In the genomic region with DNA sequence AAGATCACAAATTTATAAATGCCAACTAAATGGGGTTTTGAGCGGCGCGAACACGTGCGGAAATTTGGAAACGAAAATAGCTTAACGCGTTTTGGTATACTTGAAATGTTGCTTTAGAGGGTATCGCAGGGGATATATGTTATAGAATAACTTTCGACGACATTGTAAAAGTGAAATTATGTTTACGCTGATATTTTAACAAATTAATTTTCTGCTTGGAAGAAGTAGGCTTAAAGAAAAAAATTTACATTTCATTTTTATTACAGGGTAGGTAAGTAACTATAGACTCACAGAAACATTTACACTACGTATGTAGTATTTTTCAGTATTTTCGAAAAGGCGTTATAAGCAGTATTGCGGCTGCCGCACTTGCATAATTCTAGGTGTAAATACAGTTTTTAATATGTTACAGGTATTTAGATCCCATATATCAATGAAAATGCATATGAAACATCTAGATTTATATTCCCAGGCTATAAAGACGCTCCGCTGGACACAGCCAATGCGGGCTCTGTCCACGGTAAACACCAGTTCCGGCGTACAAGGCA, we compare ENCODE assay signal across 6 fruit fly cellular contexts.
TF ChIP-seq lines count a peak whose summit lies in the region.

A gene (minus strand): TSS at position 80 of the 548 bp plus-strand sequence.
A gene (plus strand): TSS at position 337 of the 548 bp plus-strand sequence.

- TF ChIP-seq CTCF in whole organism, embryonic (GFP tag; optimal IDR thresholded peaks at IDR 0.05; lab: Kevin White, UChicago), result peak; percentile 82

TF ChIP-seq in whole organism, 6 proteins besides CTCF, POLR2A, EP300 and RAD21:
- no peak for TF ChIP-seq CG8478 (optimal IDR thresholded peaks at IDR 0.05; lab: Kevin White, UChicago)
- TF ChIP-seq pan (optimal IDR thresholded peaks at IDR 0.05; lab: Kevin White, UChicago), result peak; percentile 98

TF ChIP-seq in whole organism, adult, 20 proteins besides CTCF, POLR2A, EP300 and RAD21 (continues in another document):
- peak; percentile 100 for TF ChIP-seq toe (GFP tag; optimal IDR thresholded peaks at IDR 0.05; lab: Kevin White, UChicago)
- TF ChIP-seq CG33017 (tag; optimal IDR thresholded peaks at IDR 0.05; lab: Kevin White, UChicago), result peak; percentile 100
- peak; percentile 100 for TF ChIP-seq CG7101 (tag; optimal IDR thresholded peaks at IDR 0.05; lab: Kevin White, UChicago)
- no peak for TF ChIP-seq cnc (optimal IDR thresholded peaks at IDR 0.05; lab: Kevin White, UChicago)
- peak; percentile 89 for TF ChIP-seq cic (GFP tag; optimal IDR thresholded peaks at IDR 0.05; lab: Kevin White, UChicago)
- peak; percentile 99 for TF ChIP-seq Clk (GFP tag; optimal IDR thresholded peaks at IDR 0.05; lab: Kevin White, UChicago)
- TF ChIP-seq CG7045 (GFP tag; optimal IDR thresholded peaks at IDR 0.05; lab: Kevin White, UChicago), result peak; percentile 100
- TF ChIP-seq CG14711 (tag; optimal IDR thresholded peaks at IDR 0.05; lab: Kevin White, UChicago), result peak; percentile 99
- TF ChIP-seq Crg-1 (GFP tag; optimal IDR thresholded peaks at IDR 0.05; lab: Kevin White, UChicago), result peak; percentile 99
- peak; percentile 99 for TF ChIP-seq CG1620 (GFP tag; optimal IDR thresholded peaks at IDR 0.05; lab: Kevin White, UChicago)
- peak; percentile 100 for TF ChIP-seq bab1 (GFP tag; optimal IDR thresholded peaks at IDR 0.05; lab: Kevin White, UChicago)
- peak; percentile 94 for TF ChIP-seq tj (GFP tag; optimal IDR thresholded peaks at IDR 0.05; lab: Kevin White, UChicago)
- no peak for TF ChIP-seq Hr96 (GFP tag; optimal IDR thresholded peaks at IDR 0.05; lab: Kevin White, UChicago)
- TF ChIP-seq pad (GFP tag; optimal IDR thresholded peaks at IDR 0.05; lab: Kevin White, UChicago), result peak; percentile 96
- TF ChIP-seq ovo (GFP tag; optimal IDR thresholded peaks at IDR 0.05; lab: Kevin White, UChicago), result peak; percentile 98
- peak; percentile 100 for TF ChIP-seq CG12768 (GFP tag; optimal IDR thresholded peaks at IDR 0.05; lab: Kevin White, UChicago)

TF ChIP-seq in whole organism, embryonic, 481 proteins besides CTCF, POLR2A, EP300 and RAD21 (continues in another document):
- TF ChIP-seq HLH3B (GFP tag; IDR thresholded peaks at IDR 0.05; lab: Robert Waterston, UW) (peak; percentile 100), CG2678 (tag; optimal IDR thresholded peaks at IDR 0.05; lab: Kevin White, UChicago) (peak; percentile 100), ssp (GFP tag; IDR thresholded peaks at IDR 0.05; lab: Robert Waterston, UW) (peak; percentile 97), ash1 (GFP tag; optimal IDR thresholded peaks at IDR 0.05; lab: Kevin White, UChicago) (peak; percentile 99), bbx (GFP tag; IDR thresholded peaks at IDR 0.05; lab: Robert Waterston, UW; ENCODE audit: partially characterized antibody) (no peak), B-H1 (GFP tag; IDR thresholded peaks at IDR 0.05; lab: Robert Waterston, UW) (peak; percentile 100), ind (GFP tag; optimal IDR thresholded peaks at IDR 0.05; lab: Kevin White, UChicago) (peak; percentile 100), sima (GFP tag; optimal IDR thresholded peaks at IDR 0.05; lab: Kevin White, UChicago) (peak; percentile 100), CG12391 (tag; optimal IDR thresholded peaks at IDR 0.05; lab: Kevin White, UChicago) (peak; percentile 100), CG10979 (tag; optimal IDR thresholded peaks at IDR 0.05; lab: Kevin White, UChicago) (peak; percentile 100), Sry-δ (GFP tag; optimal IDR thresholded peaks at IDR 0.05; lab: Kevin White, UChicago) (peak; percentile 91), al (GFP tag; IDR thresholded peaks at IDR 0.05; lab: Robert Waterston, UW) (peak; percentile 100), maf-S (GFP tag; optimal IDR thresholded peaks at IDR 0.05; lab: Kevin White, UChicago) (peak; percentile 100), CG4854 (GFP tag; optimal IDR thresholded peaks at IDR 0.05; lab: Kevin White, UChicago) (peak; percentile 100), CG6854 (GFP tag; optimal IDR thresholded peaks at IDR 0.05; lab: Kevin White, UChicago) (peak; percentile 99), pros (GFP tag; optimal IDR thresholded peaks at IDR 0.05; lab: Kevin White, UChicago) (peak; percentile 92)

TF ChIP-seq in whole organism, prepupa, 60 proteins besides CTCF, POLR2A, EP300 and RAD21 (continues in another document):
- peak; percentile 100 for TF ChIP-seq Eip78C (GFP tag; lab: Kevin White, UChicago)
- peak; percentile 100 for TF ChIP-seq esn (GFP tag; optimal IDR thresholded peaks at IDR 0.05; lab: Kevin White, UChicago)
- TF ChIP-seq cyc (GFP tag; optimal IDR thresholded peaks at IDR 0.05; lab: Kevin White, UChicago), result peak; percentile 100
- TF ChIP-seq eg (GFP tag; IDR thresholded peaks at IDR 0.05; lab: Robert Waterston, UW), result peak; percentile 100
- peak; percentile 100 for TF ChIP-seq salr (GFP tag; optimal IDR thresholded peaks at IDR 0.05; lab: Kevin White, UChicago)
- peak; percentile 99 for TF ChIP-seq CG6808 (GFP tag; optimal IDR thresholded peaks at IDR 0.05; lab: Kevin White, UChicago)
- TF ChIP-seq Ets21C (GFP tag; optimal IDR thresholded peaks at IDR 0.05; lab: Kevin White, UChicago), result peak; percentile 100
- peak; percentile 100 for TF ChIP-seq CG11294 (GFP tag; IDR thresholded peaks at IDR 0.05; lab: Robert Waterston, UW)
- TF ChIP-seq Met (GFP tag; optimal IDR thresholded peaks at IDR 0.05; lab: Kevin White, UChicago), result peak; percentile 100
- peak; percentile 100 for TF ChIP-seq Hr4 (GFP tag; optimal IDR thresholded peaks at IDR 0.05; lab: Kevin White, UChicago)
- TF ChIP-seq fd59A (GFP tag; optimal IDR thresholded peaks at IDR 0.05; lab: Kevin White, UChicago), result peak; percentile 100
- TF ChIP-seq Ets96B (tag; optimal IDR thresholded peaks at IDR 0.05; lab: Kevin White, UChicago), result peak; percentile 100
- TF ChIP-seq Eip93F (GFP tag; optimal IDR thresholded peaks at IDR 0.05; lab: Kevin White, UChicago), result peak; percentile 98
- peak; percentile 97 for TF ChIP-seq fkh (GFP tag; optimal IDR thresholded peaks at IDR 0.05; lab: Kevin White, UChicago)
- TF ChIP-seq Hr38 (GFP tag; optimal IDR thresholded peaks at IDR 0.05; lab: Kevin White, UChicago), result peak; percentile 96
- peak; percentile 98 for TF ChIP-seq dac (GFP tag; optimal IDR thresholded peaks at IDR 0.05; lab: Kevin White, UChicago)
- TF ChIP-seq fd85E (GFP tag; optimal IDR thresholded peaks at IDR 0.05; lab: Kevin White, UChicago), result peak; percentile 98

TF ChIP-seq in whole organism, pupa, 21 proteins besides CTCF, POLR2A, EP300 and RAD21 (continues in another document):
- TF ChIP-seq Pif1A (GFP tag; optimal IDR thresholded peaks at IDR 0.05; lab: Kevin White, UChicago) (peak; percentile 99), CG17806 (tag; optimal IDR thresholded peaks at IDR 0.05; lab: Kevin White, UChicago) (peak; percentile 100), D1 (tag; optimal IDR thresholded peaks at IDR 0.05; lab: Kevin White, UChicago) (no peak), gl (tag; optimal IDR thresholded peaks at IDR 0.05; lab: Kevin White, UChicago) (peak; percentile 99), CG9948 (tag; optimal IDR thresholded peaks at IDR 0.05; lab: Kevin White, UChicago) (peak; percentile 100), CG14655 (GFP tag; optimal IDR thresholded peaks at IDR 0.05; lab: Kevin White, UChicago) (peak; percentile 100), CG13204 (GFP tag; optimal IDR thresholded peaks at IDR 0.05; lab: Kevin White, UChicago) (no peak), fd96Ca (GFP tag; IDR thresholded peaks at IDR 0.05; lab: Robert Waterston, UW) (peak; percentile 89), rn (GFP tag; IDR thresholded peaks at IDR 0.05; lab: Robert Waterston, UW) (peak; percentile 100), CG32121 (GFP tag; IDR thresholded peaks at IDR 0.05; lab: Robert Waterston, UW) (peak; percentile 100), CG34367 (tag; optimal IDR thresholded peaks at IDR 0.05; lab: Kevin White, UChicago) (peak; percentile 100), Ets98B (GFP tag; IDR thresholded peaks at IDR 0.05; lab: Robert Waterston, UW) (peak; percentile 100), CG8159 (tag; optimal IDR thresholded peaks at IDR 0.05; lab: Kevin White, UChicago) (peak; percentile 100), CG4496 (GFP tag; IDR thresholded peaks at IDR 0.05; lab: Robert Waterston, UW) (peak; percentile 100), CG8301 (tag; optimal IDR thresholded peaks at IDR 0.05; lab: Kevin White, UChicago) (peak; percentile 100), Pif1B (GFP tag; optimal IDR thresholded peaks at IDR 0.05; lab: Kevin White, UChicago) (peak; percentile 99), EcR (GFP tag; optimal IDR thresholded peaks at IDR 0.05; lab: Kevin White, UChicago) (no peak), CG12605 (GFP tag; IDR thresholded peaks at IDR 0.05; lab: Robert Waterston, UW) (peak; percentile 100), Snoo (tag; optimal IDR thresholded peaks at IDR 0.05; lab: Kevin White, UChicago) (peak; percentile 100)

TF ChIP-seq in whole organism, wandering third instar larva, 38 proteins besides CTCF, POLR2A, EP300 and RAD21 (continues in another document):
- TF ChIP-seq lola (GFP tag; optimal IDR thresholded peaks at IDR 0.05; lab: Kevin White, UChicago) (no peak), Dif (GFP tag; optimal IDR thresholded peaks at IDR 0.05; lab: Kevin White, UChicago; ENCODE audit: partially characterized antibody) (no peak), N (GFP tag; optimal IDR thresholded peaks at IDR 0.05; lab: Kevin White, UChicago) (no peak), pan (optimal IDR thresholded peaks at IDR 0.05; lab: Kevin White, UChicago) (peak; percentile 91), Myc (optimal IDR thresholded peaks at IDR 0.05; lab: Kevin White, UChicago) (peak; percentile 48), tai (GFP tag; optimal IDR thresholded peaks at IDR 0.05; lab: Kevin White, UChicago) (no peak), HLH106 (tag; optimal IDR thresholded peaks at IDR 0.05; lab: Kevin White, UChicago) (peak; percentile 100), Mio (GFP tag; optimal IDR thresholded peaks at IDR 0.05; lab: Kevin White, UChicago) (peak; percentile 96), Jra (GFP tag; optimal IDR thresholded peaks at IDR 0.05; lab: Kevin White, UChicago) (peak; percentile 99), dl (GFP tag; optimal IDR thresholded peaks at IDR 0.05; lab: Kevin White, UChicago; ENCODE audit: insufficient read depth in 1 of 2, partially characterized antibody in 2 of 2) (no peak), sv (GFP tag; optimal IDR thresholded peaks at IDR 0.05; lab: Kevin White, UChicago) (peak; percentile 99), dsf (GFP tag; optimal IDR thresholded peaks at IDR 0.05; lab: Kevin White, UChicago; ENCODE audit: borderline replicate concordance) (peak; percentile 98), Rel (GFP tag; optimal IDR thresholded peaks at IDR 0.05; lab: Kevin White, UChicago) (peak; percentile 91), Rel (tag; optimal IDR thresholded peaks at IDR 0.05; lab: Kevin White, UChicago) (peak; percentile 99), CG32264 (GFP tag; optimal IDR thresholded peaks at IDR 0.05; lab: Kevin White, UChicago) (peak; percentile 99), h (GFP tag; optimal IDR thresholded peaks at IDR 0.05; lab: Kevin White, UChicago) (peak; percentile 100), Abd-B (GFP tag; optimal IDR thresholded peaks at IDR 0.05; lab: Kevin White, UChicago) (no peak), fru (GFP tag; optimal IDR thresholded peaks at IDR 0.05; lab: Kevin White, UChicago) (peak; percentile 100), OdsH (GFP tag; optimal IDR thresholded peaks at IDR 0.05; lab: Kevin White, UChicago) (peak; percentile 100), Dfd (GFP tag; optimal IDR thresholded peaks at IDR 0.05; lab: Kevin White, UChicago) (peak; percentile 99)
